Worm (Caenorhabditis elegans) whole organism, young adult: ENCODE results near the gene nspb-6.

Experiments
- B0019.2 ChIP-seq: fragments of 200-800 bp; sonication (Bioruptor generic); conservative IDR thresholded peaks from 2 replicates; pipeline ENCODE4 v1.3.6; 2022; ENCODE audit warnings: missing genetic modification reagents, missing genetic modification characterization, missing compliant biosample characterization
- F39B2.1 ChIP-seq: fragments of 200-800 bp; sonication (Bioruptor generic); IDR thresholded peaks from 2 replicates; pipeline ENCODE4 v1.3.6; 2022; ENCODE audit warnings: missing genetic modification reagents, missing genetic modification characterization, missing compliant biosample characterization
- F49E8.2 ChIP-seq: sonication (generic microtip); optimal IDR thresholded peaks from 3 replicates; lab custom pipeline; 2017; ENCODE audit warnings: missing genetic modification characterization, mild to moderate bottlenecking, missing compliant biosample characterization, antibody characterized with exemption, moderate library complexity; ENCODE audit not compliant: insufficient read depth
- F55B11.4 ChIP-seq: sonication (generic microtip); optimal IDR thresholded peaks from 2 replicates; lab custom pipeline; 2016; ENCODE audit warnings: missing compliant biosample characterization, missing genetic modification characterization, borderline replicate concordance; ENCODE audit not compliant: insufficient read depth
- K11D2.4 ChIP-seq: fragments of 200-800 bp; sonication (Bioruptor generic); IDR thresholded peaks from 2 replicates; pipeline ENCODE4 v1.3.6; 2022; ENCODE audit warnings: missing genetic modification reagents, missing genetic modification characterization, missing compliant biosample characterization
- Y53F4B.3 ChIP-seq: fragments of 200-800 bp; sonication (Bioruptor generic); IDR thresholded peaks from 2 replicates; pipeline ENCODE4 v1.3.6; 2022; ENCODE audit warnings: missing genetic modification reagents, missing genetic modification characterization, missing compliant biosample characterization
- Y56A3A.18 ChIP-seq: fragments of 200-800 bp; sonication (Bioruptor generic); IDR thresholded peaks from 2 replicates; pipeline ENCODE4 v1.3.6; 2022; ENCODE audit warnings: missing genetic modification reagents, missing genetic modification characterization, missing compliant biosample characterization
- ama-1 ChIP-seq, 3 experiments: fragments of 150-350 bp in 1 of 3; sonication (generic microtip) in 2 of 3; optimal IDR thresholded peaks; 2 replicates each; lab custom pipeline; 2014 to 2018; ENCODE audit warnings: missing biosample characterization in 2 of 3, missing genetic modification characterization in 2 of 3, missing genetic modification reagents in 2 of 3
- aptf-3 ChIP-seq: fragments of 200-800 bp; sonication (Bioruptor generic); IDR thresholded peaks from 2 replicates; pipeline ENCODE4 v1.3.6; 2022; ENCODE audit warnings: missing genetic modification characterization, missing compliant biosample characterization
- athp-1 ChIP-seq: sonication (generic microtip); optimal IDR thresholded peaks from 2 replicates; lab custom pipeline; 2017; ENCODE audit warnings: mild to moderate bottlenecking, missing genetic modification characterization, missing compliant biosample characterization
- attf-3 ChIP-seq: fragments of 200-800 bp; sonication (Bioruptor generic); conservative IDR thresholded peaks from 2 replicates; pipeline ENCODE4 v1.3.6; 2022; ENCODE audit warnings: missing genetic modification reagents, missing genetic modification characterization, missing compliant biosample characterization
- bed-1 ChIP-seq: fragments of 200-800 bp; sonication (Bioruptor generic); IDR thresholded peaks from 2 replicates; pipeline ENCODE4 v1.3.6; 2022; ENCODE audit warnings: missing genetic modification reagents, missing genetic modification characterization, missing compliant biosample characterization
- bed-2 ChIP-seq: fragments of 200-800 bp; sonication (Bioruptor generic); IDR thresholded peaks from 2 replicates; pipeline ENCODE4 v1.3.6; 2022; ENCODE audit warnings: missing genetic modification reagents, missing genetic modification characterization, missing compliant biosample characterization
- ccch-3 ChIP-seq: fragments of 200-800 bp; sonication (Bioruptor generic); optimal IDR thresholded peaks from 2 replicates; lab custom pipeline; 2018; ENCODE audit warnings: mild to moderate bottlenecking, missing genetic modification characterization, missing compliant biosample characterization
- ceh-40 ChIP-seq: fragments of 200-800 bp; sonication (Bioruptor generic); IDR thresholded peaks from 2 replicates; pipeline ENCODE4 v1.3.6; 2022; ENCODE audit warnings: missing genetic modification characterization, missing compliant biosample characterization
- ceh-79 ChIP-seq: sonication (generic microtip); optimal IDR thresholded peaks from 2 replicates; lab custom pipeline; 2017; ENCODE audit warnings: mild to moderate bottlenecking, missing genetic modification characterization, missing compliant biosample characterization
- chd-7 ChIP-seq: sonication (generic microtip); optimal IDR thresholded peaks from 2 replicates; lab custom pipeline; 2016; ENCODE audit warnings: mild to moderate bottlenecking, missing genetic modification characterization, moderate library complexity, missing compliant biosample characterization
- dpff-1 ChIP-seq: sonication (generic microtip); optimal IDR thresholded peaks from 2 replicates; lab custom pipeline; 2017; ENCODE audit warnings: mild to moderate bottlenecking, missing genetic modification characterization, missing compliant biosample characterization
- efl-1 ChIP-seq: fragments of 150-350 bp; optimal IDR thresholded peaks from 2 replicates; lab custom pipeline; 2014; ENCODE audit warnings: missing biosample characterization, missing genetic modification reagents, missing genetic modification characterization
- hlh-26 ChIP-seq: fragments of 200-800 bp; sonication (Bioruptor generic); conservative IDR thresholded peaks from 2 replicates; pipeline ENCODE4 v1.3.6; 2022; ENCODE audit warnings: missing genetic modification reagents, missing genetic modification characterization, missing compliant biosample characterization
- hrde-1 ChIP-seq: sonication (generic microtip); optimal IDR thresholded peaks from 2 replicates; lab custom pipeline; 2016; ENCODE audit warnings: missing genetic modification characterization, mild to moderate bottlenecking, missing compliant biosample characterization, moderate library complexity, missing genotype, missing genetic modification reagents, borderline replicate concordance
- hsf-1 ChIP-seq: fragments of 200-800 bp; sonication (Bioruptor generic); IDR thresholded peaks from 2 replicates; pipeline ENCODE4 v1.3.6; 2022; ENCODE audit warnings: missing genetic modification reagents, missing genetic modification characterization, missing compliant biosample characterization
- lin-54 ChIP-seq: fragments of 200-800 bp; sonication (Bioruptor generic); optimal IDR thresholded peaks from 2 replicates; lab custom pipeline; 2018; ENCODE audit warnings: mild to moderate bottlenecking, missing genetic modification characterization, missing compliant biosample characterization
- lsy-27 ChIP-seq: sonication (generic microtip); optimal IDR thresholded peaks from 2 replicates; lab custom pipeline; 2017; ENCODE audit warnings: missing genetic modification characterization, mild to moderate bottlenecking, missing compliant biosample characterization, antibody characterized with exemption, missing genotype, borderline replicate concordance; ENCODE audit not compliant: insufficient read depth
- madf-6 ChIP-seq: fragments of 200-800 bp; sonication (Bioruptor generic); IDR thresholded peaks from 2 replicates; pipeline ENCODE4 v1.3.6; 2022; ENCODE audit warnings: missing genetic modification reagents, missing genetic modification characterization, missing compliant biosample characterization
- nhr-27 ChIP-seq: fragments of 200-800 bp; sonication (Bioruptor generic); optimal IDR thresholded peaks from 2 replicates; lab custom pipeline; 2018; ENCODE audit warnings: mild to moderate bottlenecking, missing genetic modification characterization, moderate library complexity, missing compliant biosample characterization
- nhr-80 ChIP-seq: sonication (generic microtip); optimal IDR thresholded peaks from 2 replicates; lab custom pipeline; 2016; ENCODE audit warnings: missing genetic modification characterization, missing compliant biosample characterization
- pbrm-1 ChIP-seq: fragments of 200-800 bp; sonication (Bioruptor generic); IDR thresholded peaks from 2 replicates; pipeline ENCODE4 v1.3.6; 2022; ENCODE audit warnings: missing genetic modification reagents, missing genetic modification characterization, missing compliant biosample characterization
- snpc-3.4 ChIP-seq: sonication (generic microtip); optimal IDR thresholded peaks from 2 replicates; lab custom pipeline; 2017; ENCODE audit warnings: missing genetic modification characterization, mild to moderate bottlenecking, missing compliant biosample characterization, antibody characterized with exemption, moderate library complexity, missing genotype, missing genetic modification reagents
- snpc-4 ChIP-seq, 5 experiments: fragments of 150-350 bp in 1 of 5; sonication (generic microtip) in 4 of 5; optimal IDR thresholded peaks; 2 replicates each; lab custom pipeline; 2014 to 2018; ENCODE audit warnings: missing genetic modification characterization in 5 of 5, missing biosample characterization in 3 of 5, antibody characterized with exemption in 2 of 5, mild to moderate bottlenecking in 2 of 5, missing compliant biosample characterization in 2 of 5, missing genotype in 2 of 5, moderate library complexity in 2 of 5, missing genetic modification reagents in 1 of 5
- sptf-2 ChIP-seq: fragments of 200-800 bp; sonication (Bioruptor generic); optimal IDR thresholded peaks from 2 replicates; lab custom pipeline; 2018; ENCODE audit warnings: mild to moderate bottlenecking, missing genetic modification characterization, missing compliant biosample characterization
- tlf-1 ChIP-seq: fragments of 200-800 bp; sonication (Bioruptor generic); optimal IDR thresholded peaks from 2 replicates; lab custom pipeline; 2018; ENCODE audit warnings: mild to moderate bottlenecking, missing genetic modification characterization, missing compliant biosample characterization
- zim-3 ChIP-seq: sonication (generic microtip); optimal IDR thresholded peaks from 2 replicates; lab custom pipeline; 2017; ENCODE audit warnings: mild to moderate bottlenecking, missing genetic modification characterization, moderate library complexity, missing compliant biosample characterization
- ztf-28 ChIP-seq: fragments of 200-800 bp; sonication (Bioruptor generic); IDR thresholded peaks from 2 replicates; pipeline ENCODE4 v1.3.6; 2022; ENCODE audit warnings: missing genetic modification reagents, missing genetic modification characterization, missing compliant biosample characterization

Gene nspb-6

ce11 chrIV:5879853-5880252 lies 15.4 kb upstream of the nspb-6 start, which contains the start of gene srv-22:
TSS of gene srv-22 (minus strand) at chrIV:5879953.
- no peak for TF ChIP-seq K11D2.4 (GFP tag; lab: Robert Waterston, UW)
- no peak for TF ChIP-seq Y53F4B.3
- TF ChIP-seq ccch-3 (GFP tag; lab: Kevin White, UChicago): no peak
- TF ChIP-seq Y56A3A.18 (GFP tag; lab: Robert Waterston, UW): no peak
- TF ChIP-seq efl-1 (GFP tag; lab: Kevin White, UChicago): no peak
- TF ChIP-seq lsy-27: no peak
- TF ChIP-seq dpff-1: no peak
- TF ChIP-seq sptf-2 (GFP tag; lab: Kevin White, UChicago): no peak

DNA sequence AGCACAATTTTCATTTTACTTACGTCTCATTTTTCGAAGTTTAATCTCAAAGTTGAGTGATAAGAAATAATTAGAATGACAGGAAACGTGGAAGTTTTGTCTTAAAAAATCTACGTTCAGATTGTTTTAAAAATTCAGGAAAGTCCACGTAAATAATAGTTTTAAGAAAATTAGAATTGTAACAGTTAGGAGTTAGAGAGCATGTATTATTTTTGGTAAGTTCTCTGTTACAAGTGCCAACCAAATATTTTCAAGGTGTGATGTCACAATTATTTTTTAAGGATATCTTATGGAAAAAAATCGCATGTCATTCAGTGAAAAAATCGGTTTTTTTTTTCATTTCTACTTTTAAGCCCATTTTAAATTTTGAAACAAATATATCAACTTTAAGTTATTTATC lies 10.8 kb upstream of the nspb-6 start, which contains the start of gene H04M03.11:
H04M03.11 (minus strand) TSS at position 101 of the 400 bp plus-strand sequence.
- TF ChIP-seq nhr-27 (tag; lab: Kevin White, UChicago) (no peak), madf-6 (no peak), zim-3 (tag; lab: Kevin White, UChicago) (no peak), hlh-26 (GFP tag; lab: Robert Waterston, UW) (no peak), B0019.2 (GFP tag; lab: Robert Waterston, UW) (no peak), nhr-80 (no peak), lin-54 (GFP tag; lab: Kevin White, UChicago) (no peak), ztf-28 (GFP tag; lab: Robert Waterston, UW) (no peak), hrde-1 (tag; lab: Kevin White, UChicago) (no peak), F49E8.2 (tag; lab: Kevin White, UChicago) (no peak), pbrm-1 (no peak), chd-7 (no peak)
- TF ChIP-seq, all 124 proteins: peak for 0

DNA sequence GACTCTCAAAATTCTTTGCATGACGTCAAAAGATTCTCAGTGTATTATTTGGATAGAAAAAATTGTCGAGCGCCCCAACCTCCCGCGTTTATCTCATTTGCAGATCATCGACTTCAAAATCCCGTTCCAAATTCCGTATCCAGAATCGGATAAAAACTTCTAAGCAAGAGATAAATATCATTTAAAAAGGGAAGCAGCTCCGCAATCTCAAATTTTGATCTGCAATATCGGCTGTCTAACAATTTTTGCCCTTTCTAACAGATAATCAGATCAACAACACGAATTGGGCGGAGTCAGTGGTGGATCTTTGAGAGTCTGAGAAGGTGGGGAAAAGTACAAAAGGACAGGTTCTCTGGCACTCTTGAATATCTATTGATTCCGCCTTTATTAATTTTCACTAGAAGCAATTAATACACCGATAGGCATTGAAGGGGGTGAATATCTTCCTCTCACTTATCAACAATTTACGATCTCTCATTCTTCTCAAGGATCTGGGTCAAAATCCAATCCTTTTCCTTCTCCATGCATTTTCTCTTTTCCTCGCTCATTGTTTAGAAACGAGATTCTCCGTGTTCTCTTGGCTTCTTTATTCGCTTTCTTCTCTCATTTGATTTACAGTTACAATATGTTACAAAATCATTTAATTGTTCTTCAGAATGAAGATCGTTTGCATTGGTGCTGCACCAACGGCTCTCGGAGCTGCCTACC lies 10.0 kb upstream of the nspb-6 start, which contains the start of gene glf-1:
glf-1 (plus strand) TSS at position 656 of the 708 bp plus-strand sequence.
- TF ChIP-seq F55B11.4 (no peak), ceh-79 (tag; lab: Kevin White, UChicago) (no peak), snpc-4 (GFP tag; optimal IDR thresholded peaks at IDR 0.05; lab: Kevin White, UChicago) (no peak), snpc-4 (tag; optimal IDR thresholded peaks at IDR 0.05; lab: Kevin White, UChicago) (no peak), bed-2 (no peak), athp-1 (tag; lab: Kevin White, UChicago) (no peak), snpc-3.4 (no peak)

ce11 chrIV:5886605-5887004 lies 8.7 kb upstream of the nspb-6 start:
- TF ChIP-seq Y56A3A.18 (GFP tag; lab: Robert Waterston, UW) (no peak), hlh-26 (GFP tag; lab: Robert Waterston, UW) (no peak), hsf-1 (GFP tag; lab: Robert Waterston, UW) (no peak), bed-1 (GFP tag; lab: Robert Waterston, UW) (no peak), ama-1 (optimal IDR thresholded peaks at IDR 0.05; lab: Kevin White, UChicago) (no peak), ama-1 (GFP tag; optimal IDR thresholded peaks at IDR 0.05; lab: Kevin White, UChicago) (no peak), tlf-1 (GFP tag; lab: Kevin White, UChicago) (no peak), attf-3 (GFP tag; lab: Robert Waterston, UW) (no peak), aptf-3 (GFP tag; lab: Robert Waterston, UW) (no peak), F39B2.1 (GFP tag; lab: Robert Waterston, UW) (no peak), ceh-40 (GFP tag; lab: Robert Waterston, UW) (no peak)
